Worm (Caenorhabditis elegans): Measurements from ENCODE around the gene him-3.

The him-3 gene

ce11 chrIV:7003323-7003722 lies 26.0 kb downstream of the him-3 start, which contains the start of gene cht-3:
TSS of gene cht-3 (plus strand) at chrIV:7003623.
- TF ChIP-seq lin-11 (tag; optimal IDR thresholded peaks at IDR 0.05) (no peak), aly-2 (tag; optimal IDR thresholded peaks at IDR 0.05) (no peak), unc-62 (GFP tag; optimal IDR thresholded peaks at IDR 0.05) (no peak), mab-5 (tag; optimal IDR thresholded peaks at IDR 0.05) (no peak), R02D3.7 (tag; optimal IDR thresholded peaks at IDR 0.05) (no peak), nhr-10 (tag; optimal IDR thresholded peaks at IDR 0.05) (no peak), F13H6.1 (tag; optimal IDR thresholded peaks at IDR 0.05) (no peak), ceh-82 (tag; optimal IDR thresholded peaks at IDR 0.05) (no peak), sma-3 (GFP tag; optimal IDR thresholded peaks at IDR 0.05) (no peak), lin-39 (tag; optimal IDR thresholded peaks at IDR 0.05) (no peak), skn-1 (tag; optimal IDR thresholded peaks at IDR 0.05) (no peak), alr-1 (tag; optimal IDR thresholded peaks at IDR 0.05) (no peak), nhr-21 (tag; optimal IDR thresholded peaks at IDR 0.05) (no peak), unc-55 (GFP tag; optimal IDR thresholded peaks at IDR 0.05) (no peak), dmd-4 (tag; optimal IDR thresholded peaks at IDR 0.05) (no peak), C34F6.9 (tag; optimal IDR thresholded peaks at IDR 0.05) (no peak), ama-1 (optimal IDR thresholded peaks at IDR 0.05) (no peak), Y55F3AM.14 (GFP tag; optimal IDR thresholded peaks at IDR 0.05) (no peak), ztf-4 (tag; optimal IDR thresholded peaks at IDR 0.05) (no peak)

- no peak for TF ChIP-seq blmp-1 (tag; optimal IDR thresholded peaks at IDR 0.05; ENCODE audit: insufficient read depth)
- TF ChIP-seq ama-1 (optimal IDR thresholded peaks at IDR 0.05): no peak
- no peak for TF ChIP-seq ztf-4 (tag; optimal IDR thresholded peaks at IDR 0.05)
- TF ChIP-seq Y55F3AM.14 (GFP tag; optimal IDR thresholded peaks at IDR 0.05): no peak
- TF ChIP-seq ceh-16 (tag; optimal IDR thresholded peaks at IDR 0.05): no peak
- no peak for TF ChIP-seq dmd-4 (tag; optimal IDR thresholded peaks at IDR 0.05)
- no peak for TF ChIP-seq sma-9 (GFP tag; optimal IDR thresholded peaks at IDR 0.05)
- no peak for TF ChIP-seq sma-9 (tag; optimal IDR thresholded peaks at IDR 0.05)
- TF ChIP-seq crh-2 (tag; optimal IDR thresholded peaks at IDR 0.05): no peak
- TF ChIP-seq unc-62 (GFP tag; optimal IDR thresholded peaks at IDR 0.05): no peak
- no peak for TF ChIP-seq sem-4 (tag; optimal IDR thresholded peaks at IDR 0.05)
- no peak for TF ChIP-seq ceh-82 (tag; optimal IDR thresholded peaks at IDR 0.05)
- TF ChIP-seq mdl-1 (tag; optimal IDR thresholded peaks at IDR 0.05): no peak
- TF ChIP-seq egl-27 (tag; optimal IDR thresholded peaks at IDR 0.05): no peak
- TF ChIP-seq snpc-4 (tag; optimal IDR thresholded peaks at IDR 0.05): no peak
- no peak for TF ChIP-seq R02D3.7 (tag; optimal IDR thresholded peaks at IDR 0.05)
- no peak for TF ChIP-seq skn-1 (tag; optimal IDR thresholded peaks at IDR 0.05)
- TF ChIP-seq nhr-10 (tag; optimal IDR thresholded peaks at IDR 0.05): no peak
- no peak for TF ChIP-seq nhr-21 (tag; optimal IDR thresholded peaks at IDR 0.05)
These were observed 32.2 kb downstream of the him-3 start, which contains the start of gene C25A8.2 for ce11 chrIV:7009531-7009930. TSS of gene C25A8.2 (plus strand) at chrIV:7009831.

ce11 chrIV:7010195-7010594 lies 32.9 kb downstream of the him-3 start:
- TF ChIP-seq nhr-11 (tag; optimal IDR thresholded peaks at IDR 0.05): no peak
- TF ChIP-seq ceh-16 (tag; optimal IDR thresholded peaks at IDR 0.05): no peak
- TF ChIP-seq nhr-10 (tag; optimal IDR thresholded peaks at IDR 0.05): no peak
- no peak for TF ChIP-seq aly-2 (tag; optimal IDR thresholded peaks at IDR 0.05)
- no peak for TF ChIP-seq lsy-2 (tag; optimal IDR thresholded peaks at IDR 0.05)
- TF ChIP-seq nhr-12 (tag; optimal IDR thresholded peaks at IDR 0.05): no peak
- TF ChIP-seq mab-5 (tag; optimal IDR thresholded peaks at IDR 0.05): no peak
- no peak for TF ChIP-seq nhr-6 (tag; optimal IDR thresholded peaks at IDR 0.05)
- no peak for TF ChIP-seq elt-1 (tag; optimal IDR thresholded peaks at IDR 0.05)
- no peak for TF ChIP-seq skn-1 (tag; optimal IDR thresholded peaks at IDR 0.05)
- no peak for TF ChIP-seq nhr-77 (tag; optimal IDR thresholded peaks at IDR 0.05)
- no peak for TF ChIP-seq ceh-82 (tag; optimal IDR thresholded peaks at IDR 0.05)
- TF ChIP-seq ztf-4 (tag; optimal IDR thresholded peaks at IDR 0.05): no peak
- no peak for TF ChIP-seq unc-62 (GFP tag; optimal IDR thresholded peaks at IDR 0.05)

- no peak for TF ChIP-seq skn-1 (tag; optimal IDR thresholded peaks at IDR 0.05)
- no peak for TF ChIP-seq mbf-1 (tag; optimal IDR thresholded peaks at IDR 0.05)
- no peak for TF ChIP-seq unc-62 (GFP tag; optimal IDR thresholded peaks at IDR 0.05)
These were observed 33.5 kb downstream of the him-3 start, which contains the start of gene C25A8.1 for ce11 chrIV:7010835-7011234. TSS of gene C25A8.1 (plus strand) at chrIV:7011135.

- TF ChIP-seq ztf-11 (tag; optimal IDR thresholded peaks at IDR 0.05) (no peak), blmp-1 (tag; optimal IDR thresholded peaks at IDR 0.05; ENCODE audit: insufficient read depth) (no peak), dmd-4 (tag; optimal IDR thresholded peaks at IDR 0.05) (no peak), skn-1 (tag; optimal IDR thresholded peaks at IDR 0.05) (no peak), unc-39 (tag; optimal IDR thresholded peaks at IDR 0.05) (no peak)
These were observed 34.4 kb downstream of the him-3 start, which contains the start of gene trxr-1 for ce11 chrIV:7011728-7012127. TSS of gene trxr-1 (plus strand) at chrIV:7011954.

All from whole organism, L2 larva.